Worm (Caenorhabditis elegans) whole organism, L1 larva: ENCODE measurements around the gene cox-18.
A peak's percentile ranks its signal among the peaks of the same experiment; 100 is the strongest.

Experiments used
- C04F5.9 ChIP-seq: sonication (generic microtip); optimal IDR thresholded peaks from 2 replicates; lab custom pipeline; 2016; ENCODE audit warnings: missing genetic modification characterization, missing compliant biosample characterization
- C16A3.4 ChIP-seq: fragments of 150-350 bp; optimal IDR thresholded peaks from 2 replicates; lab custom pipeline; 2014; ENCODE audit warnings: missing biosample characterization, missing genetic modification characterization
- ceh-63 ChIP-seq: fragments of 200-800 bp; sonication (Bioruptor generic); optimal IDR thresholded peaks from 2 replicates; lab custom pipeline; 2018; ENCODE audit warnings: mild to moderate bottlenecking, missing genetic modification characterization, missing compliant biosample characterization
- ceh-8 ChIP-seq: fragments of 200-800 bp; sonication (Bioruptor generic); optimal IDR thresholded peaks from 2 replicates; lab custom pipeline; 2018; ENCODE audit warnings: mild to moderate bottlenecking, missing genetic modification characterization, moderate library complexity, missing compliant biosample characterization
- ceh-88 ChIP-seq: fragments of 200-800 bp; sonication (Bioruptor generic); IDR thresholded peaks from 2 replicates; pipeline ENCODE4 v1.3.6; 2022; ENCODE audit warnings: missing genetic modification characterization, missing compliant biosample characterization
- efl-1 ChIP-seq, 4 experiments: fragments of 150-350 bp; optimal IDR thresholded peaks in 3 of 4; peaks in 1 of 4; 1 replicate in 1 of 4; 2 replicates in 3 of 4; lab custom pipeline; 2014; ENCODE audit warnings: missing biosample characterization in 2 of 4, missing genetic modification characterization in 2 of 4, missing genetic modification reagents in 2 of 4
- egl-13 ChIP-seq: sonication (generic microtip); optimal IDR thresholded peaks from 2 replicates; lab custom pipeline; 2016; ENCODE audit warnings: missing genotype, missing genetic modification reagents, missing genetic modification characterization, missing compliant biosample characterization
- elt-2 ChIP-seq: sonication (generic microtip); optimal IDR thresholded peaks from 2 replicates; lab custom pipeline; 2016; ENCODE audit warnings: missing genetic modification characterization, mild to moderate bottlenecking, inconsistent platforms, missing compliant biosample characterization, missing genetic modification reagents
- elt-3 ChIP-seq, 6 experiments: fragments of 150-350 bp in 1 of 6; sonication (generic microtip); optimal IDR thresholded peaks; 2 replicates each; lab custom pipeline; 2017 to 2018; ENCODE audit warnings: missing biosample characterization in 6 of 6, missing genetic modification characterization in 6 of 6, inconsistent platforms in 1 of 6
- fkh-10 ChIP-seq: sonication (generic microtip); optimal IDR thresholded peaks from 2 replicates; lab custom pipeline; 2017; ENCODE audit warnings: missing biosample characterization, missing genetic modification reagents, missing genetic modification characterization
- fkh-8 ChIP-seq: sonication (generic microtip); optimal IDR thresholded peaks from 2 replicates; lab custom pipeline; 2016; ENCODE audit warnings: mild to moderate bottlenecking, missing genetic modification characterization, missing compliant biosample characterization
- fos-1 ChIP-seq: fragments of 150-350 bp; optimal IDR thresholded peaks from 2 replicates; lab custom pipeline; 2014; ENCODE audit warnings: missing biosample characterization, missing genetic modification characterization
- isw-1 ChIP-seq: fragments of 200-800 bp; sonication (Bioruptor generic); IDR thresholded peaks from 2 replicates; pipeline ENCODE4 v1.3.6; 2022; ENCODE audit warnings: missing genetic modification characterization, missing compliant biosample characterization
- lin-15B ChIP-seq: fragments of 150-350 bp; sonication (generic microtip); optimal IDR thresholded peaks from 3 replicates; lab custom pipeline; 2014; ENCODE audit warnings: missing biosample characterization, missing genetic modification characterization
- mef-2 ChIP-seq: fragments of 150-350 bp; optimal IDR thresholded peaks from 2 replicates; lab custom pipeline; 2014; ENCODE audit warnings: missing biosample characterization, missing genetic modification characterization
- mep-1 ChIP-seq: fragments of 150-350 bp; optimal IDR thresholded peaks from 2 replicates; lab custom pipeline; 2014; ENCODE audit warnings: missing biosample characterization, missing genetic modification characterization
- nhr-11 ChIP-seq: fragments of 150-350 bp; optimal IDR thresholded peaks from 2 replicates; lab custom pipeline; 2014; ENCODE audit warnings: missing biosample characterization, missing genetic modification characterization
- nhr-20 ChIP-seq: sonication (generic microtip); optimal IDR thresholded peaks from 2 replicates; lab custom pipeline; 2016; ENCODE audit warnings: mild to moderate bottlenecking, missing genetic modification characterization, missing compliant biosample characterization
- nhr-28 ChIP-seq: fragments of 150-350 bp; optimal IDR thresholded peaks from 2 replicates; lab custom pipeline; 2014; ENCODE audit warnings: missing biosample characterization, missing genetic modification characterization
- nhr-47 ChIP-seq: sonication (generic microtip); optimal IDR thresholded peaks from 2 replicates; lab custom pipeline; 2016; ENCODE audit warnings: mild to moderate bottlenecking, missing genetic modification characterization, moderate library complexity, missing compliant biosample characterization
- nhr-76 ChIP-seq: sonication (generic microtip); optimal IDR thresholded peaks from 2 replicates; lab custom pipeline; 2017; ENCODE audit warnings: missing biosample characterization, missing genetic modification characterization
- pax-3 ChIP-seq: fragments of 200-800 bp; sonication (Bioruptor generic); optimal IDR thresholded peaks from 2 replicates; lab custom pipeline; 2018; ENCODE audit warnings: mild to moderate bottlenecking, missing genetic modification characterization, moderate library complexity, missing compliant biosample characterization
- rnt-1 ChIP-seq: sonication (generic microtip); optimal IDR thresholded peaks from 2 replicates; lab custom pipeline; 2016; ENCODE audit warnings: mild to moderate bottlenecking, missing genetic modification characterization, moderate library complexity, missing compliant biosample characterization
- skn-1 ChIP-seq: fragments of 150-350 bp; optimal IDR thresholded peaks from 2 replicates; lab custom pipeline; 2014; ENCODE audit warnings: missing biosample characterization, missing genetic modification characterization
- snpc-4 ChIP-seq: fragments of 150-350 bp; optimal IDR thresholded peaks from 2 replicates; lab custom pipeline; 2014; ENCODE audit warnings: missing biosample characterization, missing genetic modification characterization
- snu-23 ChIP-seq: sonication (generic microtip); optimal IDR thresholded peaks from 2 replicates; lab custom pipeline; 2016; ENCODE audit warnings: missing genetic modification characterization, missing compliant biosample characterization
- sox-4 ChIP-seq: sonication (generic microtip); optimal IDR thresholded peaks from 2 replicates; lab custom pipeline; 2016; ENCODE audit warnings: missing genetic modification characterization, missing compliant biosample characterization
- unc-130 ChIP-seq: fragments of 150-350 bp; optimal IDR thresholded peaks from 2 replicates; lab custom pipeline; 2017; ENCODE audit warnings: missing biosample characterization, missing genetic modification characterization, inconsistent platforms
- unc-98 ChIP-seq: fragments of 200-800 bp; sonication (Bioruptor generic); IDR thresholded peaks from 2 replicates; pipeline ENCODE4 v1.3.6; 2022; ENCODE audit warnings: missing genetic modification characterization, missing compliant biosample characterization
- xbp-1 ChIP-seq: sonication (generic microtip); optimal IDR thresholded peaks from 2 replicates; lab custom pipeline; 2016; ENCODE audit warnings: missing genetic modification characterization, missing compliant biosample characterization
- zag-1 ChIP-seq: fragments of 150-350 bp; optimal IDR thresholded peaks from 2 replicates; lab custom pipeline; 2014; ENCODE audit warnings: missing biosample characterization, missing genetic modification characterization
- ztf-11 ChIP-seq, 2 experiments: sonication (generic microtip); optimal IDR thresholded peaks; 2 replicates each; lab custom pipeline; 2016 to 2017; ENCODE audit warnings: missing genetic modification characterization in 2 of 2, missing biosample characterization in 1 of 2, missing compliant biosample characterization in 1 of 2
- ztf-4 ChIP-seq: fragments of 150-350 bp; optimal IDR thresholded peaks from 2 replicates; lab custom pipeline; 2014; ENCODE audit warnings: missing biosample characterization, missing genetic modification characterization

The cox-18 gene

ce11 chrIV:1056263-1056942, 40.9 kb upstream of the cox-18 start, which contains the start of the genes Y55F3AM.13 and mrps-25 (continued):
- TF ChIP-seq nhr-20 (tag; lab: Kevin White, UChicago) (peak; percentile 37), sox-4 (no peak), ztf-11 (tag; optimal IDR thresholded peaks at IDR 0.05; lab: Kevin White, UChicago) (no peak), ceh-88 (GFP tag; lab: Robert Waterston, UW) (peak; percentile 25; the same call in 1 of the 2 replicates), isw-1 (peak; percentile 78), nhr-76 (tag; lab: Kevin White, UChicago) (no peak), pax-3 (tag; lab: Kevin White, UChicago) (no peak), lin-15B (tag; lab: Kevin White, UChicago) (peak; percentile 48), nhr-28 (tag; lab: Kevin White, UChicago) (no peak), zag-1 (tag; lab: Kevin White, UChicago) (no peak), egl-13 (tag; lab: Kevin White, UChicago) (no peak), unc-130 (tag; lab: Kevin White, UChicago) (no peak), ceh-8 (GFP tag; lab: Kevin White, UChicago) (no peak), elt-2 (tag; lab: Kevin White, UChicago) (peak; percentile 36), rnt-1 (tag; lab: Kevin White, UChicago) (no peak), nhr-47 (tag; lab: Kevin White, UChicago) (peak; percentile 77), C16A3.4 (peak; percentile 20), C04F5.9 (peak; percentile 63)

ce11 chrIV:1058504-1058903, 38.7 kb upstream of the cox-18 start:
- TF ChIP-seq unc-98 (GFP tag; lab: Robert Waterston, UW) (no peak), mef-2 (tag; lab: Kevin White, UChicago) (no peak), ceh-63 (GFP tag; lab: Kevin White, UChicago) (no peak), fkh-10 (GFP tag; lab: Kevin White, UChicago) (no peak), skn-1 (tag; lab: Kevin White, UChicago) (no peak), nhr-11 (tag; lab: Kevin White, UChicago) (no peak), snpc-4 (tag; lab: Kevin White, UChicago) (no peak), mep-1 (no peak), fkh-8 (tag; lab: Kevin White, UChicago) (no peak), elt-3 (tag; optimal IDR thresholded peaks at IDR 0.05; lab: Kevin White, UChicago) (no peak)

DNA sequence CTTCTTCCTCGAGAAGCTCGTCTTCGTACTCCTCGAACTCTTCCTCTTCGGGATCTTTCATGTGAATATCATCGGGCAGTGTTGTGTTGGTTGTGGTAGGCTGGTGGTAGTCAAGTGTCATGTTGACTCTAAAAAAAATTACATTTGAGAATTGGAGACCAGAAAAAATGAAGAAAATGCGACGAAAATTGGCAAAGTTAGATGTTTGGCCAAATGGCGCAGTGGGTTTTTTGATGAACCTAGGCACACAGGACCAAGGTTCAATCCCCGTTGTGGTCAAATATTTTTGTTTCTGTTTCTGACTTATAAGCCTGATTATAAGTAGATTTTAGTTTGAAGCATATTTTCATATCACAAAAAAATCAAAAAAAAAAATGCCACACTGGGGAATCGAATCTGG, 34.2 kb upstream of the cox-18 start:
- TF ChIP-seq snpc-4 (tag; lab: Kevin White, UChicago) (no peak), fos-1 (tag; lab: Kevin White, UChicago) (no peak), xbp-1 (tag; lab: Kevin White, UChicago) (no peak)

DNA sequence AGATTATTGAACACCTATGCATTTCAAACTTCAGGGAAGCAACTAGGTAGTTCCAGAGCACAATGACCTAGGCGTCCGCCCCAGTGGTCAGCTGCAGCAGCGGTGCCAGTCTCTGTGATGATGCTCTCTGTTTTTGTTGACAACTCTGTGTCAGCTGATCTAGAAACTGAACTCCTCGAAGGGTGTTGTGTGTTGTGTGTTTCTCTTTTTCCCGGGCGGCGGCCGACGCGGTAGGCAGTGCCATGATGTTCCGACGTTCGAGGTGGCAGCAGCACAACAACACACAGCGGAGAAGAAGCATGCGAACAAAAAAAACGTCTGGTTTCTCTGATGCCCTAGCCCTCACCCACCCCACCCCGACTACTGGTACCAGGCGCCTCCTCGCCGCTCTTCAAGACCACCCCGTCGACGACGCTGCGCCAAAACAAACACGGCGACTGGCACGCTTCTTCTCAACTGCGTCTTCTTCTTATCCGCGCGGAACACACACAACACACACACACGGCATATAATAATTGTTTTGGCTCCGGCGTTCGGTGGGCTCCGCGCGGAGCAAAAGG, 32.9 kb upstream of the cox-18 start:
- TF ChIP-seq efl-1 (optimal IDR thresholded peaks at IDR 0.05; lab: Kevin White, UChicago), result no peak
- peak in 1 of 2 experiments; percentile 38 for TF ChIP-seq efl-1 (GFP tag; optimal IDR thresholded peaks at IDR 0.05 in 1 of 2; lab: Kevin White, UChicago)
- TF ChIP-seq unc-98 (GFP tag; lab: Robert Waterston, UW), result no peak
- TF ChIP-seq, all 84 proteins: peak for 1

ce11 chrIV:1065569-1065968, 31.7 kb upstream of the cox-18 start:
- TF ChIP-seq ztf-4 (tag; lab: Kevin White, UChicago), result peak; percentile 30
- no peak for TF ChIP-seq snu-23 (GFP tag; lab: Kevin White, UChicago)
